Fruit fly (Drosophila melanogaster) whole organism, adult: ENCODE results near the gene mtSSB.
A peak's percentile ranks its signal among the peaks of the same experiment; 100 is the strongest.

Experiments
- CG11617 ChIP-seq: fragments of 200-800 bp; sonication (Bioruptor generic); optimal IDR thresholded peaks from 2 replicates; lab custom pipeline; 2017; ENCODE audit warnings: mild to moderate bottlenecking, missing biosample characterization, missing genetic modification reagents, missing genetic modification characterization
- CG12768 ChIP-seq: fragments of 200-800 bp; sonication (Bioruptor generic); optimal IDR thresholded peaks from 2 replicates; lab custom pipeline; 2017; ENCODE audit warnings: missing biosample characterization, missing genetic modification characterization, mild to moderate bottlenecking, moderate library complexity, missing genetic modification reagents
- CG14711 ChIP-seq: fragments of 200-800 bp; sonication (Bioruptor generic); optimal IDR thresholded peaks from 2 replicates; lab custom pipeline; 2018; ENCODE audit warnings: missing biosample characterization, mild to moderate bottlenecking, missing genetic modification characterization, moderate library complexity
- CG1620 ChIP-seq: fragments of 200-800 bp; sonication (Bioruptor generic); optimal IDR thresholded peaks from 2 replicates; lab custom pipeline; 2016; ENCODE audit warnings: missing biosample characterization, missing genetic modification characterization
- CG33017 ChIP-seq: fragments of 200-800 bp; sonication (Bioruptor generic); optimal IDR thresholded peaks from 2 replicates; lab custom pipeline; 2018; ENCODE audit warnings: missing biosample characterization, mild to moderate bottlenecking, missing genetic modification characterization, moderate library complexity
- CG5204 ChIP-seq: fragments of 200-800 bp; sonication (Bioruptor generic); optimal IDR thresholded peaks from 2 replicates; lab custom pipeline; 2016; ENCODE audit warnings: missing biosample characterization, missing genetic modification characterization
- CG7045 ChIP-seq: fragments of 200-800 bp; sonication (Bioruptor generic); optimal IDR thresholded peaks from 2 replicates; lab custom pipeline; 2017; ENCODE audit warnings: missing biosample characterization, mild to moderate bottlenecking, missing genetic modification characterization
- CG7101 ChIP-seq: fragments of 200-800 bp; sonication (Bioruptor generic); optimal IDR thresholded peaks from 2 replicates; lab custom pipeline; 2018; ENCODE audit warnings: missing biosample characterization, mild to moderate bottlenecking, missing genetic modification characterization, moderate library complexity
- Clk ChIP-seq: fragments of 200-800 bp; sonication (Bioruptor generic); optimal IDR thresholded peaks from 2 replicates; lab custom pipeline; 2017; ENCODE audit warnings: missing biosample characterization, missing genetic modification characterization
- Crg-1 ChIP-seq: fragments of 200-800 bp; sonication (Bioruptor generic); optimal IDR thresholded peaks from 2 replicates; lab custom pipeline; 2016; ENCODE audit warnings: missing biosample characterization, missing genetic modification characterization
- Hr96 ChIP-seq: fragments of 200-800 bp; sonication (Bioruptor generic); optimal IDR thresholded peaks from 2 replicates; lab custom pipeline; 2016; ENCODE audit warnings: missing biosample characterization, missing genetic modification characterization
- Mnt ChIP-seq: fragments of 200-800 bp; sonication (Bioruptor generic); optimal IDR thresholded peaks from 2 replicates; lab custom pipeline; 2016; ENCODE audit warnings: missing biosample characterization, mild to moderate bottlenecking, missing genetic modification characterization
- bab1 ChIP-seq: fragments of 200-800 bp; sonication (Bioruptor generic); optimal IDR thresholded peaks from 3 replicates; lab custom pipeline; 2019; ENCODE audit warnings: missing biosample characterization, mild to moderate bottlenecking, missing genetic modification characterization, moderate library complexity
- cic ChIP-seq: fragments of 200-800 bp; sonication (Bioruptor generic); optimal IDR thresholded peaks from 2 replicates; lab custom pipeline; 2017; ENCODE audit warnings: missing biosample characterization, mild to moderate bottlenecking, missing genetic modification characterization, moderate library complexity
- cnc ChIP-seq, 2 experiments: fragments of >200 bp; optimal IDR thresholded peaks; 2 replicates each; lab custom pipeline; 2017
- kay ChIP-seq: fragments of 200-800 bp; sonication (Bioruptor generic); peaks from one replicate; lab custom pipeline; 2016; ENCODE audit warnings: missing biosample characterization, missing genetic modification characterization, borderline replicate concordance
- ovo ChIP-seq: fragments of 200-800 bp; sonication (Bioruptor generic); optimal IDR thresholded peaks from 2 replicates; lab custom pipeline; 2016; ENCODE audit warnings: missing biosample characterization, missing genetic modification characterization
- pad ChIP-seq: fragments of 200-800 bp; sonication (Bioruptor generic); optimal IDR thresholded peaks from 3 replicates; lab custom pipeline; 2017; ENCODE audit warnings: missing biosample characterization, missing genetic modification characterization, mild to moderate bottlenecking, moderate library complexity, missing genetic modification reagents
- tj ChIP-seq: fragments of 200-800 bp; sonication (Bioruptor generic); optimal IDR thresholded peaks from 3 replicates; lab custom pipeline; 2017; ENCODE audit warnings: missing biosample characterization, mild to moderate bottlenecking, missing genetic modification characterization, moderate library complexity
- toe ChIP-seq: fragments of 200-800 bp; sonication (Bioruptor generic); optimal IDR thresholded peaks from 2 replicates; lab custom pipeline; 2016; ENCODE audit warnings: missing biosample characterization, missing genetic modification characterization

mtSSB gene

DNA sequence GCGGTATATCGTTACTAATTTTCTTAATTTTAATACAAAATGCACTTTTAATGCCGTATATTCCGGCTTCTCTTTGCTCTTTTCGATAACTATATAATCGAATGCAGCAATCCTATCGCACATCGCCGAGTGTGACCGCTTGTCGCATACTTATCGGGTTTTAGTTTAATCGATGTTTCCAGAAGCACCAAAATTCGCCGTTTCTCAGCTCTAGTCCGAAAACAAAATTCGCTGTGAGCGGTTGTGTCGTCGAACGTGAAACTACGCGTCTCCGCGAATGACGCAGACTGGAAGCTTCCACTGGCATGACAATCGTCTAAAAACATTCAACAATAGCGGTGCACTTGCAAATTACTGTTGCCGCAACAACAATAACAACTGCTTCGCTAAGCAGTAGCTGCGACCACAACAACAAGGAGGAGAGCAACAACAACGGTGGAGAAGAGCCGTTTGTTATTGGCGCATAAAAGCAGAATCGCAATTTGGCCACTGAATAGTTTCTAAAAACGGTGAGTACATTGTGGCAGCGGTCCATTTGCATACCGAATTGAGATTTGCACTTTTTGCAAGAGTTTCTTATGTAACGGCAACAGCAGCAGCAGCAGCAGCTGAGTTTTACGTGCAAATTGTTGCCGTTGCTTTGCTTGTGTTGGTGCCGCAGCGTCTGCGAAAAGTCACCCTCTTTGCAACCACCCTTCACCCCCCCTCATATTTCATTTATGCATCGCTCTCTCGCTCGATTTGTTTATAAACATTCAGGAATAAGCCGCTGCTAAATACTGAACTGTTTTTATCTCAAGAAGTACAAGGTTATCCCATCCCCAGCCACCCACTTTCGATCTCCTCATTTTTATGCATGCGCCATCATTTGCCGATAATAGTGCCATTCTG lies 18.0 kb downstream of the mtSSB start, which contains the start of gene sra:
Gene sra, plus strand, starts transcription at position 209 of the 891 bp plus-strand sequence.
- TF ChIP-seq CG1620 (peak; percentile 29), Clk (GFP tag; lab: Kevin White, UChicago) (no peak), CG7101 (tag; lab: Kevin White, UChicago) (peak; percentile 31), Mnt (GFP tag; lab: Kevin White, UChicago) (peak; percentile 66), Crg-1 (GFP tag; lab: Kevin White, UChicago) (peak; percentile 44), Hr96 (GFP tag; lab: Kevin White, UChicago) (no peak), toe (no peak), tj (peak; percentile 71), cnc (optimal IDR thresholded peaks at IDR 0.05; lab: Kevin White, UChicago) (no peak), pad (GFP tag; lab: Kevin White, UChicago) (peak; percentile 22), CG5204 (GFP tag; lab: Kevin White, UChicago) (no peak), bab1 (peak; percentile 80), kay (GFP tag; lab: Kevin White, UChicago) (no peak), CG7045 (GFP tag; lab: Kevin White, UChicago) (no peak), CG33017 (tag; lab: Kevin White, UChicago) (peak; percentile 36), ovo (GFP tag; lab: Kevin White, UChicago) (peak; percentile 27), CG14711 (tag; lab: Kevin White, UChicago) (peak; percentile 39), cic (GFP tag; lab: Kevin White, UChicago) (peak; percentile 37), CG11617 (GFP tag; lab: Kevin White, UChicago) (peak; percentile 62), CG12768 (GFP tag; lab: Kevin White, UChicago) (no peak)

dm6 chr3R:16182269-16182875 lies 22.7 kb downstream of the mtSSB start:
- no peak for TF ChIP-seq CG7101 (tag; lab: Kevin White, UChicago)
- no peak for TF ChIP-seq Mnt (GFP tag; lab: Kevin White, UChicago)
- no peak for TF ChIP-seq bab1
- TF ChIP-seq ovo (GFP tag; lab: Kevin White, UChicago): no peak
- no peak for TF ChIP-seq CG7045 (GFP tag; lab: Kevin White, UChicago)
- no peak for TF ChIP-seq Hr96 (GFP tag; lab: Kevin White, UChicago)
- TF ChIP-seq kay (GFP tag; lab: Kevin White, UChicago): no peak
- no peak for TF ChIP-seq tj
- no peak for TF ChIP-seq CG11617 (GFP tag; lab: Kevin White, UChicago)
- TF ChIP-seq CG5204 (GFP tag; lab: Kevin White, UChicago): no peak
- no peak for TF ChIP-seq toe
- no peak for TF ChIP-seq Crg-1 (GFP tag; lab: Kevin White, UChicago)

DNA sequence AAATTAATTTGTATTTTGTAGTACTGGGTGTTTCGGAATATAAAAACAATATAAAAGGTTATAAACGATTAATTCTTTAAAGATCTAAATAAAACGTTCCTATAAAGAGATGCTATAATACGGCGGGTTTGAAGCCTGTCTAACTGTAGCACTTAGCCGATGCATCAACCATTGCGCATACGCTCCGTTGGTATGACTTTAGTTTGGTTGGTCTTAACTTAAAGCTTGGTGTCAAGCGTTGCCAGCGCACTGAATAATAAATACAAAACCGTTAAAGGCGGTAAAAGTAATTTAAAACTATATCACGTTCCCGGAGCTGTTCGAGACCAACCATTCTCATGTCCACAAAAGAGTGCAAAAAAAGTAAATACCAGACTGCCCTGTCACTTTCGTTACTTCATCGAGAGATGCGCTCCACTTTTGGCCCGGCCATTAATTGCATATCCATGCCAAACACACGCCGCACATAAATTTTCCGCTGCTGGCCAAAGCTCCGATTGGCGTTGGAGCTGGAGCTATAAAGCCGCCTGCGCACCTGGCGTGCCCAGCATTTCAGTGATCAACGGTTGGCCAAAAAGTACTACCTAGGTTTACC lies 24.5 kb downstream of the mtSSB start, which contains the start of gene CG8927:
Gene CG8927, plus strand, starts transcription at position 545 of the 595 bp plus-strand sequence.
- TF ChIP-seq bab1 (no peak), kay (GFP tag; lab: Kevin White, UChicago) (no peak), ovo (GFP tag; lab: Kevin White, UChicago) (no peak), pad (GFP tag; lab: Kevin White, UChicago) (no peak)

dm6 chr3R:16176526-16176925 lies 28.5 kb downstream of the mtSSB start:
- TF ChIP-seq Crg-1 (GFP tag; lab: Kevin White, UChicago) (no peak), CG33017 (tag; lab: Kevin White, UChicago) (no peak), Hr96 (GFP tag; lab: Kevin White, UChicago) (no peak), CG7101 (tag; lab: Kevin White, UChicago) (no peak)

DNA sequence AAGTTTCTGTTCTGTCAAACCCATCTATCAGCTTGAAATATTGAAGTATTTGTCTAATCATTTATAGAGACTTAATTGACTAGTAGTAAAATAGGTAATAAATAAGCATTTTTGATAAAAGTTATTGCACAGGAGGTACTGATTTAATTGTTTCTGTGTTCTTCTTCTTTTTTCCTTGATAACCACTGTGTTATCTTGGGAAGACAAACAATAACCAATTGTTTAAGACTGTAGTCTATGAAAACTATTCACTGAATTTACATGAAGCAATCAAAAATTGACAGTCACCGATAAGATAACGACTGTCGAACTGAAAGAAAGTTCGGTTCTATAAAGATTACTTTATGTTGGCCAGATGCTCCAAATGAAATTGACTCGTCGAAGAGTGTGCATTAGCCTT lies 31.6 kb downstream of the mtSSB start:
- TF ChIP-seq Hr96 (GFP tag; lab: Kevin White, UChicago) (no peak), CG11617 (GFP tag; lab: Kevin White, UChicago) (no peak), pad (GFP tag; lab: Kevin White, UChicago) (no peak), Mnt (GFP tag; lab: Kevin White, UChicago) (no peak), toe (no peak), Clk (GFP tag; lab: Kevin White, UChicago) (no peak), tj (no peak), ovo (GFP tag; lab: Kevin White, UChicago) (no peak), CG33017 (tag; lab: Kevin White, UChicago) (no peak), Crg-1 (GFP tag; lab: Kevin White, UChicago) (no peak), bab1 (no peak), CG1620 (no peak), kay (GFP tag; lab: Kevin White, UChicago) (no peak)

- TF ChIP-seq toe (no peak), Clk (GFP tag; lab: Kevin White, UChicago) (no peak), cic (GFP tag; lab: Kevin White, UChicago) (no peak), cnc (optimal IDR thresholded peaks at IDR 0.05; lab: Kevin White, UChicago) (no peak), CG7101 (tag; lab: Kevin White, UChicago) (no peak), CG33017 (tag; lab: Kevin White, UChicago) (no peak), CG14711 (tag; lab: Kevin White, UChicago) (no peak), CG11617 (GFP tag; lab: Kevin White, UChicago) (no peak), ovo (GFP tag; lab: Kevin White, UChicago) (no peak), CG7045 (GFP tag; lab: Kevin White, UChicago) (no peak)
Measured at dm6 chr3R:16171747-16172146, 33.3 kb downstream of the mtSSB start, which contains the start of gene CG8925. Gene CG8925 (plus strand): TSS chr3R:16171991.
